Worm (Caenorhabditis elegans) whole organism, L2 larva: ENCODE results near the gene col-85.

Source experiments
- F13H6.1 ChIP-seq: sonication (generic microtip); optimal IDR thresholded peaks from 2 replicates; lab custom pipeline; 2016; ENCODE audit warnings: missing genetic modification characterization, missing compliant biosample characterization
- crh-2 ChIP-seq: sonication (generic microtip); optimal IDR thresholded peaks from 2 replicates; lab custom pipeline; 2017; ENCODE audit warnings: missing biosample characterization, missing genetic modification characterization
- ztf-11 ChIP-seq: sonication (generic microtip); optimal IDR thresholded peaks from 2 replicates; lab custom pipeline; 2017; ENCODE audit warnings: missing biosample characterization, missing genetic modification characterization

DNA sequence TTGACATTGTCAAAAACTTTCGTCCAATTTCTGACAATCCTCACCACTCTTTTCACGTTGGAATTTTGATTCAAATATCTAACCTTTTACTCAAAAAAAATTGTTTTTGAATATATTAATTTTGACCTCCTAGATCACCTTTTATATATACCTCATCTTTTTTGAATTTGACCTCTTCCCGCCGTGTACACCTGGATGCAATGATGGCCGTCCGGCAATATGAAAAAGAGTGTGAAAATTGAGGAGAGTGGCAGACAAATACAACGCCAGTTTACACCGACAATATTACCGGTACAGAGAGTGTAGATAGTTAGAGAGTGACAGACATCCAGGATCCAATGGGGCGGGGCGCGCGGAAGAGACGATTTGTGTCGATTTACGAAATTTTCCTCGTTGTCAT is 24.7 kb upstream of the col-85 start, which contains the start of gene ceh-99:
- no peak for TF ChIP-seq ztf-11 (tag; lab: Kevin White, UChicago)
- no peak for TF ChIP-seq crh-2 (tag; lab: Kevin White, UChicago)
- no peak for TF ChIP-seq F13H6.1
